Fruit fly (Drosophila melanogaster): ENCODE data around the gene Papst2.

Gene Papst2

dm6 chr3L:17042297-17042921 lies at the start of gene Papst2, which contains the start of gene scaf6:
Papst2 (plus strand) TSS chr3L:17042797.
scaf6 (minus strand) TSS chr3L:17042574.
- TF ChIP-seq Sin3A (optimal IDR thresholded peaks at IDR 0.05): no peak
- no peak for TF ChIP-seq psq (optimal IDR thresholded peaks at IDR 0.05)
- no peak for TF ChIP-seq h (optimal IDR thresholded peaks at IDR 0.05)
- no peak for TF ChIP-seq ttk (optimal IDR thresholded peaks at IDR 0.05)
- no peak for TF ChIP-seq Myc (optimal IDR thresholded peaks at IDR 0.05)
- no peak for TF ChIP-seq insv (optimal IDR thresholded peaks at IDR 0.05)

dm6 chr3L:16994805-16995204 lies 47.8 kb upstream of the Papst2 start:
- TF ChIP-seq ttk (optimal IDR thresholded peaks at IDR 0.05): no peak

dm6 chr3L:17000289-17000688 lies 42.3 kb upstream of the Papst2 start:
- TF ChIP-seq psq (optimal IDR thresholded peaks at IDR 0.05): no peak
- no peak for TF ChIP-seq Myc (optimal IDR thresholded peaks at IDR 0.05)
- no peak for TF ChIP-seq insv (optimal IDR thresholded peaks at IDR 0.05)
- no peak for TF ChIP-seq ttk (optimal IDR thresholded peaks at IDR 0.05)
- TF ChIP-seq Sin3A (optimal IDR thresholded peaks at IDR 0.05): no peak
- no peak for TF ChIP-seq h (optimal IDR thresholded peaks at IDR 0.05)

- no peak for TF ChIP-seq insv (optimal IDR thresholded peaks at IDR 0.05)
- TF ChIP-seq psq (optimal IDR thresholded peaks at IDR 0.05): no peak
Observed at dm6 chr3L:17001055-17001454, 41.5 kb upstream of the Papst2 start.

- no peak for TF ChIP-seq h (optimal IDR thresholded peaks at IDR 0.05)
- TF ChIP-seq Sin3A (optimal IDR thresholded peaks at IDR 0.05): no peak
- TF ChIP-seq Myc (optimal IDR thresholded peaks at IDR 0.05): no peak
- TF ChIP-seq psq (optimal IDR thresholded peaks at IDR 0.05): no peak
- no peak for TF ChIP-seq ttk (optimal IDR thresholded peaks at IDR 0.05)
- TF ChIP-seq insv (optimal IDR thresholded peaks at IDR 0.05): no peak
Observed at dm6 chr3L:17002140-17002849, 40.3 kb upstream of the Papst2 start.

dm6 chr3L:17003251-17004171 lies 39.1 kb upstream of the Papst2 start:
- TF ChIP-seq ttk (optimal IDR thresholded peaks at IDR 0.05) (no peak), psq (optimal IDR thresholded peaks at IDR 0.05) (no peak)

- TF ChIP-seq ttk (optimal IDR thresholded peaks at IDR 0.05) (no peak), h (optimal IDR thresholded peaks at IDR 0.05) (no peak), Sin3A (optimal IDR thresholded peaks at IDR 0.05) (no peak), psq (optimal IDR thresholded peaks at IDR 0.05) (no peak), Myc (optimal IDR thresholded peaks at IDR 0.05) (no peak), insv (optimal IDR thresholded peaks at IDR 0.05) (no peak)
Observed at dm6 chr3L:17004218-17004759, 38.3 kb upstream of the Papst2 start.

dm6 chr3L:17004765-17005414 lies 37.7 kb upstream of the Papst2 start:
- TF ChIP-seq ttk (optimal IDR thresholded peaks at IDR 0.05) (no peak), psq (optimal IDR thresholded peaks at IDR 0.05) (no peak), Myc (optimal IDR thresholded peaks at IDR 0.05) (no peak), insv (optimal IDR thresholded peaks at IDR 0.05) (no peak), Sin3A (optimal IDR thresholded peaks at IDR 0.05) (no peak), h (optimal IDR thresholded peaks at IDR 0.05) (no peak)

dm6 chr3L:17005415-17005796 lies 37.2 kb upstream of the Papst2 start:
- TF ChIP-seq ttk (optimal IDR thresholded peaks at IDR 0.05) (no peak), Myc (optimal IDR thresholded peaks at IDR 0.05) (no peak), psq (optimal IDR thresholded peaks at IDR 0.05) (no peak), Sin3A (optimal IDR thresholded peaks at IDR 0.05) (no peak), insv (optimal IDR thresholded peaks at IDR 0.05) (no peak), h (optimal IDR thresholded peaks at IDR 0.05) (no peak)

dm6 chr3L:17006250-17006693 lies 36.3 kb upstream of the Papst2 start:
- no peak for TF ChIP-seq Sin3A (optimal IDR thresholded peaks at IDR 0.05)
- no peak for TF ChIP-seq Myc (optimal IDR thresholded peaks at IDR 0.05)
- TF ChIP-seq h (optimal IDR thresholded peaks at IDR 0.05): no peak
- no peak for TF ChIP-seq ttk (optimal IDR thresholded peaks at IDR 0.05)
- TF ChIP-seq insv (optimal IDR thresholded peaks at IDR 0.05): no peak
- TF ChIP-seq psq (optimal IDR thresholded peaks at IDR 0.05): no peak

dm6 chr3L:17007041-17007471 lies 35.5 kb upstream of the Papst2 start:
- TF ChIP-seq h (optimal IDR thresholded peaks at IDR 0.05) (no peak), Sin3A (optimal IDR thresholded peaks at IDR 0.05) (no peak), Myc (optimal IDR thresholded peaks at IDR 0.05) (no peak), ttk (optimal IDR thresholded peaks at IDR 0.05) (no peak), psq (optimal IDR thresholded peaks at IDR 0.05) (no peak), insv (optimal IDR thresholded peaks at IDR 0.05) (no peak)

- no peak for TF ChIP-seq psq (optimal IDR thresholded peaks at IDR 0.05)
- no peak for TF ChIP-seq Myc (optimal IDR thresholded peaks at IDR 0.05)
- TF ChIP-seq Sin3A (optimal IDR thresholded peaks at IDR 0.05): no peak
- no peak for TF ChIP-seq h (optimal IDR thresholded peaks at IDR 0.05)
- TF ChIP-seq ttk (optimal IDR thresholded peaks at IDR 0.05): no peak
- no peak for TF ChIP-seq insv (optimal IDR thresholded peaks at IDR 0.05)
Observed at dm6 chr3L:17007496-17007895, 35.1 kb upstream of the Papst2 start.
